Fruit fly (Drosophila melanogaster) whole organism, pupa: Measurements from ENCODE around the gene Xe7.
A peak's percentile ranks its signal among the peaks of the same experiment; 100 is the strongest.

Source experiments
- CG10348 ChIP-seq: fragments of 200-800 bp; sonication (Bioruptor generic); IDR thresholded peaks from 2 replicates; pipeline ENCODE4 v1.3.6; 2022; ENCODE audit warnings: missing biosample characterization, missing genetic modification characterization
- CG4496 ChIP-seq: fragments of 200-800 bp; sonication (Bioruptor generic); IDR thresholded peaks from 3 replicates; pipeline ENCODE4 v1.3.6; 2022; ENCODE audit warnings: missing biosample characterization, missing genetic modification characterization
- fd96Ca ChIP-seq: fragments of 200-800 bp; sonication (Bioruptor generic); IDR thresholded peaks from 3 replicates; pipeline ENCODE4 v1.3.6; 2022; ENCODE audit warnings: missing biosample characterization, missing genetic modification characterization

dm6 chr3R:5671265-5671663 lies 2.1 kb upstream of the Xe7 start:
- peak; percentile 59; the same call in 1 of the 3 replicates for TF ChIP-seq CG4496 (GFP tag; lab: Robert Waterston, UW)
- no peak; the same call in 2 of the 3 replicates for TF ChIP-seq fd96Ca (GFP tag; lab: Robert Waterston, UW)
- TF ChIP-seq CG10348 (GFP tag; lab: Robert Waterston, UW) = no peak
